Fruit fly (Drosophila melanogaster) whole organism, prepupa: ENCODE measurements around the gene ND-24.

Source experiments
- Blimp-1 ChIP-seq: fragments of 200-800 bp; sonication (Bioruptor generic); optimal IDR thresholded peaks from 3 replicates; lab custom pipeline; 2017; ENCODE audit warnings: missing biosample characterization, missing genetic modification characterization, mild to moderate bottlenecking, moderate library complexity, missing genetic modification reagents
- CG10631 ChIP-seq: fragments of 200-800 bp; sonication (Bioruptor generic); optimal IDR thresholded peaks from 2 replicates; lab custom pipeline; 2016; ENCODE audit warnings: missing biosample characterization, missing genetic modification characterization
- CG10669 ChIP-seq: fragments of 200-800 bp; sonication (Bioruptor generic); optimal IDR thresholded peaks from 3 replicates; lab custom pipeline; 2018; ENCODE audit warnings: missing biosample characterization, mild to moderate bottlenecking, missing genetic modification characterization, moderate library complexity
- CG11762 ChIP-seq: fragments of 200-800 bp; sonication (Bioruptor generic); optimal IDR thresholded peaks from 3 replicates; lab custom pipeline; 2016; ENCODE audit warnings: missing biosample characterization, missing genetic modification characterization; ENCODE audit not compliant: insufficient read depth
- CG11902 ChIP-seq: fragments of 200-800 bp; sonication (Bioruptor generic); optimal IDR thresholded peaks from 3 replicates; lab custom pipeline; 2016; ENCODE audit warnings: missing biosample characterization, missing genetic modification characterization
- CG15336 ChIP-seq: fragments of 200-800 bp; sonication (Bioruptor generic); IDR thresholded peaks from 2 replicates; pipeline ENCODE4 v1.3.6; 2022; ENCODE audit warnings: missing biosample characterization, missing genetic modification characterization
- CG1621 ChIP-seq: fragments of 200-800 bp; sonication (Bioruptor generic); optimal IDR thresholded peaks from 3 replicates; lab custom pipeline; 2018; ENCODE audit warnings: missing biosample characterization, mild to moderate bottlenecking, missing genetic modification characterization
- CG3032 ChIP-seq: fragments of 200-800 bp; optimal IDR thresholded peaks from 2 replicates; lab custom pipeline; 2019; ENCODE audit warnings: missing biosample characterization, mild to moderate bottlenecking, missing genetic modification characterization, moderate library complexity
- CG31627 ChIP-seq: fragments of 200-800 bp; sonication (Bioruptor generic); optimal IDR thresholded peaks from 3 replicates; lab custom pipeline; 2016; ENCODE audit warnings: missing biosample characterization, missing genetic modification characterization
- CG32006 ChIP-seq: fragments of 200-800 bp; sonication (Bioruptor generic); optimal IDR thresholded peaks from 3 replicates; lab custom pipeline; 2017; ENCODE audit warnings: missing biosample characterization, mild to moderate bottlenecking, missing genetic modification characterization
- CG34406 ChIP-seq: fragments of 200-800 bp; sonication (Bioruptor generic); optimal IDR thresholded peaks from 3 replicates; lab custom pipeline; 2016; ENCODE audit warnings: missing biosample characterization, missing genetic modification characterization
- CG3919 ChIP-seq: fragments of 200-800 bp; sonication (Bioruptor generic); optimal IDR thresholded peaks from 3 replicates; lab custom pipeline; 2016; ENCODE audit warnings: missing biosample characterization, missing genetic modification characterization
- CG4318 ChIP-seq: fragments of 200-800 bp; sonication (Bioruptor generic); optimal IDR thresholded peaks from 3 replicates; lab custom pipeline; 2017; ENCODE audit warnings: missing biosample characterization, mild to moderate bottlenecking, missing genetic modification characterization
- CG6163 ChIP-seq: fragments of 200-800 bp; sonication (Bioruptor generic); IDR thresholded peaks from 3 replicates; pipeline ENCODE4 v1.3.6; 2022; ENCODE audit warnings: missing biosample characterization, missing genetic modification characterization
- CG6276 ChIP-seq: fragments of 200-800 bp; sonication (Bioruptor generic); optimal IDR thresholded peaks from 2 replicates; lab custom pipeline; 2017; ENCODE audit warnings: missing biosample characterization, mild to moderate bottlenecking, missing genetic modification characterization
- CG6792 ChIP-seq: fragments of 200-800 bp; sonication (Bioruptor generic); optimal IDR thresholded peaks from 3 replicates; lab custom pipeline; 2016; ENCODE audit warnings: missing biosample characterization, missing genetic modification characterization
- CG6808 ChIP-seq: fragments of 200-800 bp; sonication (Bioruptor generic); optimal IDR thresholded peaks from 3 replicates; lab custom pipeline; 2017; ENCODE audit warnings: missing biosample characterization, missing genetic modification characterization, mild to moderate bottlenecking, moderate library complexity, missing genetic modification reagents
- CG6854 ChIP-seq: fragments of 200-800 bp; sonication (Bioruptor generic); optimal IDR thresholded peaks from 2 replicates; lab custom pipeline; 2017; ENCODE audit warnings: missing biosample characterization, mild to moderate bottlenecking, missing genetic modification characterization
- CG8119 ChIP-seq: fragments of 200-800 bp; sonication (Bioruptor generic); IDR thresholded peaks from 3 replicates; pipeline ENCODE4 v1.3.6; 2022; ENCODE audit warnings: missing biosample characterization, missing genetic modification characterization
- CG8319 ChIP-seq: fragments of 200-800 bp; sonication (Bioruptor generic); optimal IDR thresholded peaks from 3 replicates; lab custom pipeline; 2016; ENCODE audit warnings: missing biosample characterization, missing genetic modification characterization
- CG8632 ChIP-seq: fragments of 200-800 bp; sonication (Bioruptor generic); optimal IDR thresholded peaks from 3 replicates; lab custom pipeline; 2016; ENCODE audit warnings: missing biosample characterization, missing genetic modification characterization
- CG9139 ChIP-seq: fragments of 200-800 bp; sonication (Bioruptor generic); optimal IDR thresholded peaks from 3 replicates; lab custom pipeline; 2017; ENCODE audit warnings: missing biosample characterization, mild to moderate bottlenecking, missing genetic modification characterization
- Eip75B ChIP-seq: fragments of 200-800 bp; sonication (Bioruptor generic); optimal IDR thresholded peaks from 3 replicates; lab custom pipeline; 2016; ENCODE audit warnings: missing biosample characterization, missing genetic modification characterization
- Eip93F ChIP-seq: fragments of 200-800 bp; sonication (Bioruptor generic); optimal IDR thresholded peaks from 2 replicates; lab custom pipeline; 2016; ENCODE audit warnings: missing biosample characterization, mild to moderate bottlenecking, missing genetic modification characterization
- Ets21C ChIP-seq: fragments of 200-800 bp; sonication (Bioruptor generic); optimal IDR thresholded peaks from 3 replicates; lab custom pipeline; 2016; ENCODE audit warnings: missing biosample characterization, missing genetic modification characterization
- Ets96B ChIP-seq: fragments of 200-800 bp; optimal IDR thresholded peaks from 2 replicates; lab custom pipeline; 2019; ENCODE audit warnings: missing biosample characterization, mild to moderate bottlenecking, missing genetic modification characterization, moderate library complexity
- Gug ChIP-seq: fragments of 200-800 bp; sonication (Bioruptor generic); IDR thresholded peaks from 2 replicates; pipeline ENCODE4 v1.3.6; 2022; ENCODE audit warnings: missing biosample characterization, missing genetic modification characterization
- Hr38 ChIP-seq: sonication (Bioruptor generic); optimal IDR thresholded peaks from 2 replicates; lab custom pipeline; 2016; ENCODE audit warnings: missing biosample characterization, missing genetic modification characterization
- Hr39 ChIP-seq: fragments of 200-800 bp; sonication (Bioruptor generic); optimal IDR thresholded peaks from 2 replicates; lab custom pipeline; 2016; ENCODE audit warnings: missing biosample characterization, missing genetic modification characterization
- Hr4 ChIP-seq: fragments of 200-800 bp; sonication (Bioruptor generic); optimal IDR thresholded peaks from 3 replicates; lab custom pipeline; 2016; ENCODE audit warnings: missing biosample characterization, missing genetic modification characterization
- Lpt ChIP-seq: fragments of 200-800 bp; sonication (Bioruptor generic); optimal IDR thresholded peaks from 3 replicates; lab custom pipeline; 2016; ENCODE audit warnings: missing biosample characterization, missing genetic modification characterization
- Met ChIP-seq: fragments of 200-800 bp; sonication (Bioruptor generic); optimal IDR thresholded peaks from 3 replicates; lab custom pipeline; 2016; ENCODE audit warnings: missing biosample characterization, missing genetic modification characterization
- OdsH ChIP-seq: fragments of 200-800 bp; sonication (Bioruptor generic); optimal IDR thresholded peaks from 3 replicates; lab custom pipeline; 2016; ENCODE audit warnings: missing biosample characterization, missing genetic modification characterization
- Smox ChIP-seq: fragments of 200-800 bp; sonication (Bioruptor generic); optimal IDR thresholded peaks from 3 replicates; lab custom pipeline; 2016; ENCODE audit warnings: missing biosample characterization, missing genetic modification characterization
- Sox14 ChIP-seq: fragments of 200-800 bp; sonication (Bioruptor generic); optimal IDR thresholded peaks from 3 replicates; lab custom pipeline; 2016; ENCODE audit warnings: missing biosample characterization, missing genetic modification characterization
- Sox15 ChIP-seq: fragments of 200-800 bp; sonication (Bioruptor generic); optimal IDR thresholded peaks from 3 replicates; lab custom pipeline; 2016; ENCODE audit warnings: missing biosample characterization, missing genetic modification characterization
- achi ChIP-seq: fragments of 200-800 bp; sonication (Bioruptor generic); optimal IDR thresholded peaks from 3 replicates; lab custom pipeline; 2016; ENCODE audit warnings: missing biosample characterization, missing genetic modification characterization
- acj6 ChIP-seq: fragments of 200-800 bp; sonication (Bioruptor generic); optimal IDR thresholded peaks from 3 replicates; lab custom pipeline; 2016; ENCODE audit warnings: missing biosample characterization, missing genetic modification characterization
- cyc ChIP-seq: fragments of 200-800 bp; sonication (Bioruptor generic); optimal IDR thresholded peaks from 3 replicates; lab custom pipeline; 2016; ENCODE audit warnings: missing biosample characterization, missing genetic modification characterization
- dac ChIP-seq: fragments of 200-800 bp; sonication (Bioruptor generic); optimal IDR thresholded peaks from 2 replicates; lab custom pipeline; 2017; ENCODE audit warnings: missing biosample characterization, mild to moderate bottlenecking, missing genetic modification characterization
- dsx ChIP-seq: fragments of 200-800 bp; optimal IDR thresholded peaks from 3 replicates; lab custom pipeline; 2019; ENCODE audit warnings: missing biosample characterization, mild to moderate bottlenecking, missing genetic modification characterization, moderate library complexity; ENCODE audit not compliant: poor library complexity, severe bottlenecking
- eg ChIP-seq: fragments of 200-800 bp; sonication (Bioruptor generic); IDR thresholded peaks from 3 replicates; pipeline ENCODE4 v1.3.6; 2022; ENCODE audit warnings: missing biosample characterization, missing genetic modification characterization
- esn ChIP-seq: fragments of 200-800 bp; sonication (Bioruptor generic); optimal IDR thresholded peaks from 2 replicates; lab custom pipeline; 2016; ENCODE audit warnings: missing biosample characterization, mild to moderate bottlenecking, missing genetic modification characterization, moderate library complexity
- fd59A ChIP-seq: fragments of 200-800 bp; sonication (Bioruptor generic); optimal IDR thresholded peaks from 2 replicates; lab custom pipeline; 2017; ENCODE audit warnings: missing biosample characterization, mild to moderate bottlenecking, missing genetic modification characterization, missing genetic modification reagents
- fd85E ChIP-seq: fragments of 200-800 bp; sonication (Bioruptor generic); optimal IDR thresholded peaks from 3 replicates; lab custom pipeline; 2016; ENCODE audit warnings: missing biosample characterization, missing genetic modification characterization
- fkh ChIP-seq: fragments of 200-800 bp; sonication (Bioruptor generic); optimal IDR thresholded peaks from 3 replicates; lab custom pipeline; 2017; ENCODE audit warnings: missing biosample characterization, mild to moderate bottlenecking, missing genetic modification characterization, moderate library complexity
- lz ChIP-seq: fragments of 200-800 bp; sonication (Bioruptor generic); optimal IDR thresholded peaks from 3 replicates; lab custom pipeline; 2016; ENCODE audit warnings: missing biosample characterization, missing genetic modification characterization
- net ChIP-seq: fragments of 200-800 bp; sonication (Bioruptor generic); optimal IDR thresholded peaks from 3 replicates; lab custom pipeline; 2016; ENCODE audit warnings: missing biosample characterization, missing genetic modification characterization
- spab ChIP-seq: fragments of 200-800 bp; sonication (Bioruptor generic); optimal IDR thresholded peaks from 2 replicates; lab custom pipeline; 2017; ENCODE audit warnings: missing biosample characterization, mild to moderate bottlenecking, missing genetic modification characterization, missing genetic modification reagents
- ss ChIP-seq, 2 experiments: fragments of 200-800 bp; sonication (Bioruptor generic); optimal IDR thresholded peaks; 2 replicates in 1 of 2; 3 replicates in 1 of 2; lab custom pipeline; 2017 to 2018; ENCODE audit warnings: mild to moderate bottlenecking in 2 of 2, missing biosample characterization in 2 of 2, missing genetic modification characterization in 2 of 2, moderate library complexity in 1 of 2
- svp ChIP-seq: fragments of 200-800 bp; sonication (Bioruptor generic); peaks from one replicate; lab custom pipeline; 2016; ENCODE audit warnings: missing biosample characterization, missing genetic modification characterization
- topi ChIP-seq: fragments of 200-800 bp; sonication (Bioruptor generic); optimal IDR thresholded peaks from 3 replicates; lab custom pipeline; 2016; ENCODE audit warnings: missing biosample characterization, missing genetic modification characterization

The ND-24 gene

dm6 chrX:17631996-17632612 is at the start of gene ND-24, which contains the start of gene corolla:
Gene ND-24, plus strand, starts transcription at chrX:17632089.
Gene corolla, minus strand, starts transcription at chrX:17632047.
- no peak for TF ChIP-seq Ets21C (GFP tag; lab: Kevin White, UChicago)
- peak; percentile 80 for TF ChIP-seq topi (GFP tag; lab: Kevin White, UChicago)
- TF ChIP-seq CG15336 = peak; percentile 61
- TF ChIP-seq Eip75B (GFP tag; lab: Kevin White, UChicago) = no peak
- no peak for TF ChIP-seq Hr39 (GFP tag; lab: Kevin White, UChicago)
- TF ChIP-seq achi (GFP tag; lab: Kevin White, UChicago) = peak; percentile 90
- peak; percentile 45 for TF ChIP-seq CG11902 (GFP tag; lab: Kevin White, UChicago)
- TF ChIP-seq CG32006 (GFP tag; lab: Kevin White, UChicago) = no peak
- TF ChIP-seq CG6854 (GFP tag; lab: Kevin White, UChicago) = no peak
- TF ChIP-seq net (GFP tag; lab: Kevin White, UChicago) = no peak
- peak; percentile 67 for TF ChIP-seq CG6792 (GFP tag; lab: Kevin White, UChicago)
- TF ChIP-seq cyc (GFP tag; lab: Kevin White, UChicago) = peak; percentile 82
- no peak for TF ChIP-seq CG3919 (GFP tag; lab: Kevin White, UChicago)
- no peak for TF ChIP-seq Smox
- no peak for TF ChIP-seq Blimp-1
- TF ChIP-seq CG8632 = peak; percentile 44
- TF ChIP-seq CG6276 (GFP tag; lab: Kevin White, UChicago) = no peak
- TF ChIP-seq Eip93F (GFP tag; lab: Kevin White, UChicago) = no peak
- peak; percentile 52 for TF ChIP-seq Lpt (GFP tag; lab: Kevin White, UChicago)
- TF ChIP-seq CG10631 (GFP tag; lab: Kevin White, UChicago) = peak; percentile 85
- no peak for TF ChIP-seq fkh (GFP tag; lab: Kevin White, UChicago)
- peak; percentile 44 for TF ChIP-seq CG34406 (GFP tag; lab: Kevin White, UChicago)
- peak; percentile 34 for TF ChIP-seq CG8319 (GFP tag; lab: Kevin White, UChicago)
- TF ChIP-seq esn (GFP tag; lab: Kevin White, UChicago) = peak; percentile 84
- peak; percentile 80 for TF ChIP-seq CG6163 (GFP tag; lab: Robert Waterston, UW)
- no peak for TF ChIP-seq CG9139 (GFP tag; lab: Kevin White, UChicago)
- TF ChIP-seq CG1621 = no peak
- TF ChIP-seq acj6 (GFP tag; lab: Kevin White, UChicago) = peak; percentile 72
- TF ChIP-seq ss (GFP tag; optimal IDR thresholded peaks at IDR 0.05; lab: Kevin White, UChicago) = no peak
- peak; percentile 45; the same call in 1 of the 3 replicates for TF ChIP-seq CG8119
- no peak for TF ChIP-seq spab (GFP tag; lab: Kevin White, UChicago)
- peak; percentile 34 for TF ChIP-seq fd59A (GFP tag; lab: Kevin White, UChicago)
- TF ChIP-seq OdsH (GFP tag; lab: Kevin White, UChicago) = peak; percentile 73
- peak; percentile 85 for TF ChIP-seq lz
- TF ChIP-seq dsx (GFP tag; lab: Kevin White, UChicago) = peak; percentile 15
- TF ChIP-seq svp (GFP tag; lab: Kevin White, UChicago) = no peak
- no peak for TF ChIP-seq Met (GFP tag; lab: Kevin White, UChicago)
- peak; percentile 32 for TF ChIP-seq Sox15 (GFP tag; lab: Kevin White, UChicago)
- TF ChIP-seq Hr38 (GFP tag; lab: Kevin White, UChicago) = no peak
- TF ChIP-seq CG10669 (GFP tag; lab: Kevin White, UChicago) = no peak
- TF ChIP-seq Sox14 (GFP tag; lab: Kevin White, UChicago) = peak; percentile 71
- no peak for TF ChIP-seq CG4318 (GFP tag; lab: Kevin White, UChicago)
- TF ChIP-seq eg = peak; percentile 86
- TF ChIP-seq Gug = peak; percentile 73
- TF ChIP-seq CG6808 (GFP tag; lab: Kevin White, UChicago) = no peak
- TF ChIP-seq CG11762 (GFP tag; lab: Kevin White, UChicago) = no peak
- peak; percentile 49 for TF ChIP-seq Ets96B (tag; lab: Kevin White, UChicago)
- peak; percentile 10 for TF ChIP-seq dac (GFP tag; lab: Kevin White, UChicago)
- peak; percentile 81 for TF ChIP-seq CG31627
- TF ChIP-seq Hr4 = peak; percentile 80
- no peak for TF ChIP-seq fd85E
- TF ChIP-seq CG3032 (tag; lab: Kevin White, UChicago) = peak; percentile 51
